Worm (Caenorhabditis elegans) whole organism, L4 larva: ENCODE measurements around the gene T09F3.5.

Experiments
- F10B5.3 ChIP-seq: sonication (generic microtip); optimal IDR thresholded peaks from 2 replicates; lab custom pipeline; 2016; ENCODE audit warnings: mild to moderate bottlenecking, missing genetic modification characterization, missing compliant biosample characterization
- R02D3.7 ChIP-seq: fragments of 150-350 bp; sonication (generic microtip); optimal IDR thresholded peaks from 3 replicates; lab custom pipeline; 2014; ENCODE audit warnings: missing biosample characterization, missing genetic modification characterization
- T26A8.4 ChIP-seq: fragments of 200-800 bp; sonication (Bioruptor generic); IDR thresholded peaks from 2 replicates; pipeline ENCODE4 v1.3.6; 2022; ENCODE audit warnings: missing genetic modification characterization, missing compliant biosample characterization
- Y48G9A.11 ChIP-seq: fragments of 200-800 bp; sonication (Bioruptor generic); IDR thresholded peaks from 2 replicates; pipeline ENCODE4 v1.3.6; 2022; ENCODE audit warnings: missing genetic modification reagents, missing genetic modification characterization, missing compliant biosample characterization
- ZK337.2 ChIP-seq: fragments of 200-800 bp; sonication (Bioruptor generic); IDR thresholded peaks from 2 replicates; pipeline ENCODE4 v1.3.6; 2022; ENCODE audit warnings: missing genetic modification reagents, missing genetic modification characterization, missing compliant biosample characterization
- aly-2 ChIP-seq: sonication (generic microtip); optimal IDR thresholded peaks from 2 replicates; lab custom pipeline; 2018; ENCODE audit warnings: missing biosample characterization, missing genetic modification characterization
- ama-1 ChIP-seq: fragments of 150-350 bp; optimal IDR thresholded peaks from 2 replicates; lab custom pipeline; 2014; ENCODE audit warnings: inconsistent platforms, mixed read lengths
- attf-4 ChIP-seq: sonication (generic microtip); optimal IDR thresholded peaks from 3 replicates; lab custom pipeline; 2017; ENCODE audit warnings: missing biosample characterization, missing genetic modification characterization
- ceh-28 ChIP-seq: fragments of 150-350 bp; optimal IDR thresholded peaks from 2 replicates; lab custom pipeline; 2014; ENCODE audit warnings: missing biosample characterization, missing genetic modification reagents, missing genetic modification characterization
- ceh-32 ChIP-seq: sonication (generic microtip); optimal IDR thresholded peaks from 2 replicates; lab custom pipeline; 2016; ENCODE audit warnings: mild to moderate bottlenecking, missing genetic modification characterization, missing compliant biosample characterization; ENCODE audit not compliant: poor library complexity
- ceh-62 ChIP-seq: sonication (generic microtip); optimal IDR thresholded peaks from 2 replicates; lab custom pipeline; 2017; ENCODE audit warnings: missing biosample characterization, missing genetic modification characterization
- ces-1 ChIP-seq: fragments of 150-350 bp; sonication (generic microtip); optimal IDR thresholded peaks from 4 replicates; lab custom pipeline; 2014; ENCODE audit warnings: missing biosample characterization, missing genetic modification reagents, missing genetic modification characterization
- cey-2 ChIP-seq: sonication (generic microtip); optimal IDR thresholded peaks from 3 replicates; lab custom pipeline; 2017; ENCODE audit warnings: missing genetic modification characterization, mild to moderate bottlenecking, missing compliant biosample characterization, antibody characterized with exemption, borderline replicate concordance; ENCODE audit not compliant: insufficient read depth
- ctbp-1 ChIP-seq: fragments of 200-800 bp; sonication (Bioruptor generic); IDR thresholded peaks from 2 replicates; pipeline ENCODE4 v1.3.6; 2022; ENCODE audit warnings: missing genetic modification reagents, missing genetic modification characterization, missing compliant biosample characterization
- daf-19 ChIP-seq: fragments of 200-800 bp; sonication (Bioruptor generic); conservative IDR thresholded peaks from 2 replicates; pipeline ENCODE4 v1.3.6; 2022; ENCODE audit warnings: missing genetic modification characterization, missing compliant biosample characterization
- daf-8 ChIP-seq: fragments of 200-800 bp; sonication (Bioruptor generic); IDR thresholded peaks from 2 replicates; pipeline ENCODE4 v1.3.6; 2022; ENCODE audit warnings: missing genetic modification characterization, missing compliant biosample characterization
- dmd-9 ChIP-seq: fragments of 200-800 bp; sonication (Bioruptor generic); IDR thresholded peaks from 2 replicates; pipeline ENCODE4 v1.3.6; 2022; ENCODE audit warnings: missing genetic modification reagents, missing genetic modification characterization, missing compliant biosample characterization
- dpl-1 ChIP-seq: fragments of 150-350 bp; optimal IDR thresholded peaks from 2 replicates; lab custom pipeline; 2014; ENCODE audit warnings: missing biosample characterization, missing genetic modification reagents, missing genetic modification characterization
- duxl-1 ChIP-seq: sonication (generic microtip); optimal IDR thresholded peaks from 2 replicates; lab custom pipeline; 2016; ENCODE audit warnings: mild to moderate bottlenecking, missing genetic modification characterization, moderate library complexity, missing compliant biosample characterization; ENCODE audit not compliant: poor library complexity
- dve-1 ChIP-seq: sonication (generic microtip); optimal IDR thresholded peaks from 2 replicates; lab custom pipeline; 2017; ENCODE audit warnings: antibody characterized with exemption, mild to moderate bottlenecking, missing genetic modification characterization, missing compliant biosample characterization; ENCODE audit not compliant: insufficient read depth
- hif-1 ChIP-seq, 2 experiments: sonication (generic microtip); optimal IDR thresholded peaks; 2 replicates each; lab custom pipeline; 2016 to 2017; ENCODE audit warnings: missing compliant biosample characterization in 2 of 2, missing genetic modification characterization in 2 of 2, missing genetic modification reagents in 2 of 2, missing genotype in 2 of 2, mild to moderate bottlenecking in 1 of 2
- hlh-11 ChIP-seq: fragments of 200-800 bp; sonication (Bioruptor generic); optimal IDR thresholded peaks from 2 replicates; lab custom pipeline; 2018; ENCODE audit warnings: mild to moderate bottlenecking, missing genetic modification characterization, missing compliant biosample characterization
- hmg-1.1 ChIP-seq: fragments of 200-800 bp; sonication (Bioruptor generic); IDR thresholded peaks from 2 replicates; pipeline ENCODE4 v1.3.6; 2022; ENCODE audit warnings: missing genetic modification reagents, missing genetic modification characterization, missing compliant biosample characterization
- lin-29 ChIP-seq: fragments of 200-800 bp; sonication (Bioruptor generic); IDR thresholded peaks from 2 replicates; pipeline ENCODE4 v1.3.6; 2022; ENCODE audit warnings: missing genetic modification reagents, missing genetic modification characterization, missing compliant biosample characterization
- lin-38 ChIP-seq: fragments of 200-800 bp; sonication (Bioruptor generic); IDR thresholded peaks from 2 replicates; pipeline ENCODE4 v1.3.6; 2022; ENCODE audit warnings: missing genetic modification reagents, missing genetic modification characterization, missing compliant biosample characterization
- lin-39 ChIP-seq: fragments of 150-350 bp; optimal IDR thresholded peaks from 2 replicates; lab custom pipeline; 2014; ENCODE audit warnings: missing biosample characterization, missing genetic modification reagents, missing genetic modification characterization
- lsy-2 ChIP-seq, 2 experiments: fragments of 150-350 bp in 1 of 2; sonication (generic microtip) in 1 of 2; optimal IDR thresholded peaks; 2 replicates each; lab custom pipeline; 2014 to 2017; ENCODE audit warnings: missing biosample characterization in 2 of 2, missing genetic modification characterization in 2 of 2
- madf-5 ChIP-seq, 2 experiments: fragments of 200-800 bp; sonication (Bioruptor generic); IDR thresholded peaks; 2 replicates each; pipeline ENCODE4 v1.3.6; 2022; ENCODE audit warnings: missing compliant biosample characterization in 2 of 2, missing genetic modification characterization in 2 of 2
- mdl-1 ChIP-seq, 2 experiments: fragments of 150-350 bp in 1 of 2; sonication (generic microtip) in 1 of 2; optimal IDR thresholded peaks; 2 replicates each; lab custom pipeline; 2014 to 2017; ENCODE audit warnings: missing biosample characterization in 2 of 2, missing genetic modification characterization in 2 of 2
- mep-1 ChIP-seq: fragments of 150-350 bp; sonication (generic microtip); optimal IDR thresholded peaks from 3 replicates; lab custom pipeline; 2014; ENCODE audit warnings: missing biosample characterization, missing genetic modification characterization
- mxl-3 ChIP-seq: fragments of 200-800 bp; sonication (Bioruptor generic); optimal IDR thresholded peaks from 2 replicates; lab custom pipeline; 2018; ENCODE audit warnings: mild to moderate bottlenecking, missing genetic modification characterization, missing compliant biosample characterization
- nhr-10 ChIP-seq: fragments of 150-350 bp; optimal IDR thresholded peaks from 2 replicates; lab custom pipeline; 2014; ENCODE audit warnings: missing biosample characterization, missing genetic modification characterization
- nhr-102 ChIP-seq: sonication (generic microtip); optimal IDR thresholded peaks from 2 replicates; lab custom pipeline; 2016; ENCODE audit warnings: mild to moderate bottlenecking, missing genetic modification characterization, moderate library complexity, missing compliant biosample characterization
- nhr-41 ChIP-seq: fragments of 200-800 bp; sonication (Bioruptor generic); IDR thresholded peaks from 2 replicates; pipeline ENCODE4 v1.3.6; 2022; ENCODE audit warnings: missing genetic modification reagents, missing genetic modification characterization, missing compliant biosample characterization
- pqm-1 ChIP-seq: sonication (generic microtip); optimal IDR thresholded peaks from 2 replicates; lab custom pipeline; 2017; ENCODE audit warnings: missing biosample characterization, missing genetic modification characterization
- saeg-2 ChIP-seq: fragments of 200-800 bp; sonication (Bioruptor generic); IDR thresholded peaks from 2 replicates; pipeline ENCODE4 v1.3.6; 2022; ENCODE audit warnings: missing genetic modification reagents, missing genetic modification characterization, missing compliant biosample characterization
- sdz-12 ChIP-seq: fragments of 200-800 bp; sonication (Bioruptor generic); optimal IDR thresholded peaks from 2 replicates; lab custom pipeline; 2018; ENCODE audit warnings: mild to moderate bottlenecking, missing genetic modification characterization, missing compliant biosample characterization
- skn-1 ChIP-seq: fragments of 150-350 bp; optimal IDR thresholded peaks from 2 replicates; lab custom pipeline; 2014; ENCODE audit warnings: missing biosample characterization, missing genetic modification characterization
- snpc-1.2 ChIP-seq: fragments of 200-800 bp; sonication (Bioruptor generic); IDR thresholded peaks from 2 replicates; pipeline ENCODE4 v1.3.6; 2022; ENCODE audit warnings: missing genetic modification reagents, missing genetic modification characterization, missing compliant biosample characterization
- snpc-4 ChIP-seq: fragments of 150-350 bp; optimal IDR thresholded peaks from 2 replicates; lab custom pipeline; 2014; ENCODE audit warnings: missing biosample characterization, missing genetic modification characterization
- spr-1 ChIP-seq: sonication (generic microtip); optimal IDR thresholded peaks from 2 replicates; lab custom pipeline; 2016; ENCODE audit warnings: mild to moderate bottlenecking, missing genetic modification characterization, missing compliant biosample characterization
- spr-3 ChIP-seq: fragments of 200-800 bp; sonication (Bioruptor generic); optimal IDR thresholded peaks from 2 replicates; lab custom pipeline; 2018; ENCODE audit warnings: mild to moderate bottlenecking, missing genetic modification characterization, missing compliant biosample characterization
- tra-1 ChIP-seq: fragments of 200-800 bp; sonication (Bioruptor generic); IDR thresholded peaks from 2 replicates; pipeline ENCODE4 v1.3.6; 2022; ENCODE audit warnings: missing genetic modification reagents, missing genetic modification characterization, missing compliant biosample characterization
- unc-130 ChIP-seq: sonication (generic microtip); optimal IDR thresholded peaks from 2 replicates; lab custom pipeline; 2016; ENCODE audit warnings: missing genetic modification reagents, missing genetic modification characterization, missing compliant biosample characterization
- unc-62 ChIP-seq, 3 experiments: fragments of 150-350 bp in 1 of 3; sonication (generic microtip); optimal IDR thresholded peaks in 2 of 3; peaks in 1 of 3; 1 replicate in 1 of 3; 2 replicates in 2 of 3; lab custom pipeline; 2014 to 2017; ENCODE audit warnings: missing biosample characterization in 3 of 3, missing genetic modification characterization in 3 of 3, missing genetic modification reagents in 3 of 3, missing genotype in 1 of 3
- vab-7 ChIP-seq: fragments of 200-800 bp; sonication (Bioruptor generic); IDR thresholded peaks from 2 replicates; pipeline ENCODE4 v1.3.6; 2022; ENCODE audit warnings: missing genetic modification reagents, missing genetic modification characterization, missing compliant biosample characterization
- zag-1 ChIP-seq: fragments of 150-350 bp; optimal IDR thresholded peaks from 2 replicates; lab custom pipeline; 2014; ENCODE audit warnings: missing biosample characterization, missing genetic modification characterization

T09F3.5 gene

ce11 chrII:10388041-10388706 is 8.5 kb upstream of the T09F3.5 start (continued):
- TF ChIP-seq lin-38 (GFP tag; lab: Robert Waterston, UW) (peak; percentile 73), dmd-9 (GFP tag; lab: Robert Waterston, UW) (no peak), mdl-1 (tag; optimal IDR thresholded peaks at IDR 0.05; lab: Kevin White, UChicago) (peak in 1 of 2 experiments; percentile 48), lsy-2 (tag; optimal IDR thresholded peaks at IDR 0.05; lab: Kevin White, UChicago) (peak; percentile 34 to 86)

ce11 chrII:10389038-10389437 is 7.6 kb upstream of the T09F3.5 start:
- TF ChIP-seq pqm-1 (tag; lab: Kevin White, UChicago) (peak; percentile 77), nhr-102 (tag; lab: Kevin White, UChicago) (peak; percentile 41), nhr-41 (GFP tag; lab: Robert Waterston, UW) (no peak), madf-5 (GFP tag; IDR thresholded peaks at IDR 0.05; lab: Robert Waterston, UW) (no peak), ceh-28 (tag; lab: Kevin White, UChicago) (no peak), hmg-1.1 (GFP tag; lab: Robert Waterston, UW) (peak; percentile 51), dve-1 (tag; lab: Kevin White, UChicago) (peak; percentile 93), attf-4 (no peak), cey-2 (tag; lab: Kevin White, UChicago) (peak; percentile 85), lin-29 (peak; percentile 52; the same call in 1 of the 2 replicates), dmd-9 (GFP tag; lab: Robert Waterston, UW) (no peak), tra-1 (GFP tag; lab: Robert Waterston, UW) (peak; percentile 74), hlh-11 (peak; percentile 96), ama-1 (lab: Kevin White, UChicago) (peak; percentile 80), nhr-10 (tag; lab: Kevin White, UChicago) (peak; percentile 45), mxl-3 (GFP tag; lab: Kevin White, UChicago) (peak; percentile 93), saeg-2 (GFP tag; lab: Robert Waterston, UW) (0 out of 2 replicates have a peak, but pooled peaks have one; percentile 71), ceh-32 (tag; lab: Kevin White, UChicago) (no peak), aly-2 (tag; lab: Kevin White, UChicago) (no peak), snpc-4 (tag; lab: Kevin White, UChicago) (no peak), lin-39 (tag; lab: Kevin White, UChicago) (no peak), T26A8.4 (GFP tag; lab: Robert Waterston, UW) (peak; percentile 51; the same call in 1 of the 2 replicates), F10B5.3 (tag; lab: Kevin White, UChicago) (no peak), zag-1 (tag; lab: Kevin White, UChicago) (no peak), hif-1 (tag; optimal IDR thresholded peaks at IDR 0.05; lab: Kevin White, UChicago) (peak in 1 of 2 experiments; percentile 6), spr-1 (peak; percentile 60), ctbp-1 (GFP tag; lab: Robert Waterston, UW) (peak; percentile 44; the same call in 1 of the 2 replicates), vab-7 (no peak), ceh-62 (tag; lab: Kevin White, UChicago) (no peak), ZK337.2 (GFP tag; lab: Robert Waterston, UW) (no peak), duxl-1 (no peak), skn-1 (tag; lab: Kevin White, UChicago) (no peak), dpl-1 (GFP tag; lab: Kevin White, UChicago) (peak; percentile 39), snpc-1.2 (GFP tag; lab: Robert Waterston, UW) (no peak), unc-62 (GFP tag; optimal IDR thresholded peaks at IDR 0.05 in 1 of 2; lab: Kevin White, UChicago) (peak in 1 of 2 experiments; percentile 96), unc-62 (tag; optimal IDR thresholded peaks at IDR 0.05; lab: Kevin White, UChicago) (no peak), ces-1 (GFP tag; lab: Kevin White, UChicago) (no peak), sdz-12 (GFP tag; lab: Kevin White, UChicago) (no peak), R02D3.7 (tag; lab: Kevin White, UChicago) (no peak), spr-3 (GFP tag; lab: Kevin White, UChicago) (peak; percentile 5), unc-130 (no peak), daf-8 (GFP tag; lab: Robert Waterston, UW) (no peak), daf-19 (GFP tag; lab: Robert Waterston, UW) (no peak), mep-1 (tag; lab: Kevin White, UChicago) (peak; percentile 79), Y48G9A.11 (no peak)
